Worm (Caenorhabditis elegans): Measurements from ENCODE around the gene Y6G8.2.

- TF ChIP-seq nhr-25 (tag; optimal IDR thresholded peaks at IDR 0.05) = no peak
- no peak for TF ChIP-seq snpc-4 (tag; optimal IDR thresholded peaks at IDR 0.05)
- TF ChIP-seq jun-1 (tag; optimal IDR thresholded peaks at IDR 0.05) = no peak
- no peak for TF ChIP-seq fos-1 (tag; optimal IDR thresholded peaks at IDR 0.05)
- no peak for TF ChIP-seq elt-1 (tag; optimal IDR thresholded peaks at IDR 0.05)
- no peak for TF ChIP-seq aly-2 (tag; optimal IDR thresholded peaks at IDR 0.05)
- no peak for TF ChIP-seq nhr-77 (tag; optimal IDR thresholded peaks at IDR 0.05)
- TF ChIP-seq pqm-1 (tag; optimal IDR thresholded peaks at IDR 0.05) = no peak
- no peak for TF ChIP-seq pha-4 (tag; optimal IDR thresholded peaks at IDR 0.05)
- TF ChIP-seq ztf-4 (tag; optimal IDR thresholded peaks at IDR 0.05) = no peak
- no peak for TF ChIP-seq fkh-10 (GFP tag; optimal IDR thresholded peaks at IDR 0.05)
- TF ChIP-seq nhr-28 (tag; optimal IDR thresholded peaks at IDR 0.05) = no peak
- no peak for TF ChIP-seq tbx-2 (tag; optimal IDR thresholded peaks at IDR 0.05)
Observed at ce11 chrV:17607797-17608196, 9.0 kb upstream of the Y6G8.2 start, which contains the start of gene srz-91.
